Worm (Caenorhabditis elegans): ENCODE data around the gene islo-1.

DNA sequence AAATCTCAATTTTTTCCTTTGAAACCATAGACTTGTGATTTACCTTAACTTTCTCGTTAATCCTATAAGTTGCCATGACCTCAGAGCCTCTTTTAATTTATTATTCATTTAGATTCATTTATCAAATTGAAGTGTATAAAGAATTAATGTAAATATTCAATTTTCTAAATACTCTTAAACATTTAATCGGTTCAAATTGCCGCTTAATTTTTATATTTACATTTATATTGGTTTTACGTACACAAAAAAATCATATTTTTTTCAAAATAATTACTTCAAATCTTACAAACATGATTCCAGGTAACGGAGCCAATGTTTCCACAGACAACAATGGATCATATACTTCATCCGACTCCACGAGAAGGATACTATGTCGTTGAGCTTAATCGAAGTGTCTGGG lies 12.3 kb downstream of the islo-1 start, which contains the start of gene pmk-1:
- TF ChIP-seq C06A6.2 (GFP tag; conservative IDR thresholded peaks at IDR 0.05) (no peak), T07F8.4 (tag; optimal IDR thresholded peaks at IDR 0.05) (no peak), nhr-120 (GFP tag; IDR thresholded peaks at IDR 0.05) (no peak), cebp-2 (GFP tag; IDR thresholded peaks at IDR 0.05) (no peak), ztf-6 (GFP tag; IDR thresholded peaks at IDR 0.05) (no peak), ama-1 (optimal IDR thresholded peaks at IDR 0.05) (no peak), ama-1 (GFP tag; optimal IDR thresholded peaks at IDR 0.05) (no peak), nhr-90 (tag; optimal IDR thresholded peaks at IDR 0.05) (no peak), rpc-1 (optimal IDR thresholded peaks at IDR 0.05) (no peak), rpc-1 (tag; optimal IDR thresholded peaks at IDR 0.05) (no peak), sptf-2 (GFP tag; optimal IDR thresholded peaks at IDR 0.05) (no peak), D2030.7 (GFP tag; IDR thresholded peaks at IDR 0.05) (no peak), hlh-12 (tag; optimal IDR thresholded peaks at IDR 0.05) (no peak)
